Worm (Caenorhabditis elegans): ENCODE data around the gene scl-7.

The scl-7 gene

DNA sequence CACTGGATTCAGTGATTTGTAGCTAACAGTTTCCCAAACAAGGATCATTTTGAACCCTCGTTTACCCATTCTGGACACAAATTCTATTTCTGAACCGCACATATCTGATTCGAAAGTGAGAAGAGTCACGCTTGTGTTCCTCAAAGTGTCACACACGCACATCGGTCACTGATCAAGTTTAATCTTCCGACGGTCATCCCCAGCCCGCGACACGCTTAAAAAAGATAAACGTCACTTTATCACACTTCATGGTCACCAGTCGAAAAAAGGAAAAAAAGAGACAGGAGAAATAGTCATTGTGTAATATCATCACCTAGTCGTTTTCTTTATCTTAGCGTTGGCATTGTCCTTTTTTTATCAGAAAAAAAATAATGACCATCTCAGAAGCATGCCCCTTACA is 7.5 kb downstream of the scl-7 start (continued):
- no peak for TF ChIP-seq nhr-84 (tag; optimal IDR thresholded peaks at IDR 0.05)
- TF ChIP-seq fos-1 (tag; optimal IDR thresholded peaks at IDR 0.05) = no peak
- no peak for TF ChIP-seq lin-39 (tag; optimal IDR thresholded peaks at IDR 0.05)
- no peak for TF ChIP-seq C16A3.4 (tag; optimal IDR thresholded peaks at IDR 0.05)
- peak; percentile 63 for TF ChIP-seq lin-14 (GFP tag; optimal IDR thresholded peaks at IDR 0.05)
- TF ChIP-seq ets-5 (GFP tag; IDR thresholded peaks at IDR 0.05) = no peak
- no peak for TF ChIP-seq ztf-4 (tag; optimal IDR thresholded peaks at IDR 0.05)
- no peak for TF ChIP-seq lir-3 (tag; optimal IDR thresholded peaks at IDR 0.05; ENCODE audit: poor library complexity)
- TF ChIP-seq F16B12.6 (tag; optimal IDR thresholded peaks at IDR 0.05) = no peak
- TF ChIP-seq aly-2 (tag; optimal IDR thresholded peaks at IDR 0.05) = no peak
- no peak for TF ChIP-seq C04F5.9 (tag; optimal IDR thresholded peaks at IDR 0.05)
- no peak for TF ChIP-seq hlh-17 (GFP tag; optimal IDR thresholded peaks at IDR 0.05; ENCODE audit: borderline replicate concordance)
- TF ChIP-seq lin-35 (GFP tag; optimal IDR thresholded peaks at IDR 0.05) = peak in 1 of 2 experiments; percentile 50
- TF ChIP-seq nhr-12 (tag; optimal IDR thresholded peaks at IDR 0.05) = no peak
- TF ChIP-seq nhr-19 (GFP tag; conservative IDR thresholded peaks at IDR 0.05) = peak; percentile 45
- no peak for TF ChIP-seq Y116A8C.19 (tag; optimal IDR thresholded peaks at IDR 0.05; ENCODE audit: borderline replicate concordance)
- peak; percentile 1 for TF ChIP-seq skn-1 (tag; optimal IDR thresholded peaks at IDR 0.05)

DNA sequence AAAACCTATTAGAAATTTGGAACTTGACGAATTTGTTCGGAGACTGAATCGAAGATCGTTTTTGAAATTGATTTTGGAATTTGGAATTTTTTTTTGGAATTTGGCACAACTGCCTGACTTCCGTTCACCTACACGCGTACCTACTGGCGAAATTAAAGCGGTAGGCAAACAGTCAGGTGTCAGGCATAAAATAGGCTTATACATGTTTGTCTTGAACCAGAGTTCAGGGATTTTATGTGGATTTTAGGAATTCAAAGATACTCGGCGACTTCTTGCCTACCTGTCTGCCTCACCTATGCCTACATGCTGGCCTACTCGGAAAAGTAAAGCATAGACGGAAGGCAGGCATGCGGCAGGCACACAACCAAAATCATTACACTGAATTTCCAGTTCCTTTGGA is 8.1 kb downstream of the scl-7 start:
- no peak for TF ChIP-seq nhr-19 (GFP tag; conservative IDR thresholded peaks at IDR 0.05)
- no peak for TF ChIP-seq unc-86 (tag; optimal IDR thresholded peaks at IDR 0.05)
- TF ChIP-seq fos-1 (tag; optimal IDR thresholded peaks at IDR 0.05) = no peak
- no peak for TF ChIP-seq mdl-1 (tag; optimal IDR thresholded peaks at IDR 0.05)
- TF ChIP-seq sox-4 (tag; optimal IDR thresholded peaks at IDR 0.05) = no peak
- TF ChIP-seq elt-3 (tag; optimal IDR thresholded peaks at IDR 0.05) = no peak
- TF ChIP-seq elt-2 (tag; optimal IDR thresholded peaks at IDR 0.05) = no peak

DNA sequence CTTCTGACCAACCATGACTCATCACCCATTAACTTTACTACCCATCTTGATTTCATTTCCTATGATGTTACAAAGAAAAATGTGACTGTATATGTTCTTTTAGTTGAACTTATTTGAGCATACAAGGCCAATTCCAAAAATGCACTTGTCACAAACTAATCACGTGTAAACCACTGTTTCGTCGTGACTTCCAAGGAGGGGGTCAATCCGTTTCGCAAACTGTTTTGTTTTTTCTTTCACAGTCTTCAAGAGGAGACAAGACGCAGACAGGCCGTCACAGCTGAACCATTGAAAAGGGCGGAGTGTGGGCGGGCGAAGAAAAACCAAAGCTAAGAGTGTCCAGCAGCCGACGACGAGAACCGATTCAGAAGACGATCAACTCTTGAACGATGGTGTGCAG is 8.9 kb downstream of the scl-7 start, which contains the start of gene C39E9.8:
C39E9.8 (plus strand) TSS at position 328 of the 400 bp plus-strand sequence.
- peak; percentile 43 for TF ChIP-seq nhr-90 (tag; optimal IDR thresholded peaks at IDR 0.05; ENCODE audit: poor library complexity)
- TF ChIP-seq nhr-47 (tag; optimal IDR thresholded peaks at IDR 0.05) = no peak
- no peak for TF ChIP-seq tbx-2 (tag; optimal IDR thresholded peaks at IDR 0.05)
- peak in 1 of 2 experiments; percentile 18 for TF ChIP-seq mdl-1 (tag; optimal IDR thresholded peaks at IDR 0.05)
- peak; percentile 23; the same call in 1 of the 2 replicates for TF ChIP-seq grh-1 (GFP tag; IDR thresholded peaks at IDR 0.05)
- peak in 1 of 6 experiments; percentile 43 for TF ChIP-seq elt-3 (tag; optimal IDR thresholded peaks at IDR 0.05)
- no peak for TF ChIP-seq C16A3.4 (tag; optimal IDR thresholded peaks at IDR 0.05)
- no peak for TF ChIP-seq zip-4 (GFP tag; optimal IDR thresholded peaks at IDR 0.05)
- TF ChIP-seq F16B12.6 (tag; optimal IDR thresholded peaks at IDR 0.05) = no peak
- no peak for TF ChIP-seq lsy-2 (tag; optimal IDR thresholded peaks at IDR 0.05)
- TF ChIP-seq mab-9 (GFP tag; IDR thresholded peaks at IDR 0.05) = no peak
- TF ChIP-seq nhr-19 (GFP tag; conservative IDR thresholded peaks at IDR 0.05) = peak; percentile 35
- TF ChIP-seq vab-15 (tag; optimal IDR thresholded peaks at IDR 0.05) = no peak
- no peak for TF ChIP-seq unc-30 (tag; optimal IDR thresholded peaks at IDR 0.05)
- TF ChIP-seq alr-1 (tag; optimal IDR thresholded peaks at IDR 0.05; ENCODE audit: borderline replicate concordance) = no peak
- no peak for TF ChIP-seq fkh-8 (tag; optimal IDR thresholded peaks at IDR 0.05)
- TF ChIP-seq lin-14 (GFP tag; optimal IDR thresholded peaks at IDR 0.05) = peak; percentile 70
- no peak for TF ChIP-seq lir-3 (tag; optimal IDR thresholded peaks at IDR 0.05; ENCODE audit: poor library complexity)
- no peak for TF ChIP-seq ama-1 (optimal IDR thresholded peaks at IDR 0.05)
- peak; percentile 5 for TF ChIP-seq blmp-1 (tag; optimal IDR thresholded peaks at IDR 0.05)
- TF ChIP-seq nhr-84 (tag; optimal IDR thresholded peaks at IDR 0.05) = no peak
- TF ChIP-seq isw-1 (GFP tag; IDR thresholded peaks at IDR 0.05) = no peak
- no peak for TF ChIP-seq snpc-4 (tag; optimal IDR thresholded peaks at IDR 0.05)
- TF ChIP-seq nhr-77 (tag; optimal IDR thresholded peaks at IDR 0.05) = no peak
- peak; percentile 62 for TF ChIP-seq nhr-71 (tag; optimal IDR thresholded peaks at IDR 0.05)
- TF ChIP-seq tlp-1 (tag; optimal IDR thresholded peaks at IDR 0.05) = no peak
- peak; percentile 25 for TF ChIP-seq snu-23 (GFP tag; optimal IDR thresholded peaks at IDR 0.05)
- TF ChIP-seq hlh-17 (GFP tag; optimal IDR thresholded peaks at IDR 0.05; ENCODE audit: borderline replicate concordance) = no peak
- no peak for TF ChIP-seq unc-98 (GFP tag; IDR thresholded peaks at IDR 0.05)
- no peak for TF ChIP-seq elt-2 (tag; optimal IDR thresholded peaks at IDR 0.05)
- TF ChIP-seq egl-13 (tag; optimal IDR thresholded peaks at IDR 0.05) = no peak
- TF ChIP-seq lin-13 (GFP tag; optimal IDR thresholded peaks at IDR 0.05) = no peak
- TF ChIP-seq ztf-11 (tag; optimal IDR thresholded peaks at IDR 0.05) = no peak
- TF ChIP-seq rnt-1 (tag; optimal IDR thresholded peaks at IDR 0.05) = no peak
- TF ChIP-seq jun-1 (tag; optimal IDR thresholded peaks at IDR 0.05) = peak; percentile 24
- no peak for TF ChIP-seq ets-5 (GFP tag; IDR thresholded peaks at IDR 0.05)
- TF ChIP-seq unc-62 (GFP tag; optimal IDR thresholded peaks at IDR 0.05) = no peak
- peak in 1 of 2 experiments; percentile 63 for TF ChIP-seq lin-35 (GFP tag; optimal IDR thresholded peaks at IDR 0.05)

All from whole organism, L1 larva.